Fruit fly (Drosophila melanogaster): ENCODE data around the gene Ppm1.
A peak's percentile ranks its signal among the peaks of the same experiment; 100 is the strongest.

Gene Ppm1

DNA sequence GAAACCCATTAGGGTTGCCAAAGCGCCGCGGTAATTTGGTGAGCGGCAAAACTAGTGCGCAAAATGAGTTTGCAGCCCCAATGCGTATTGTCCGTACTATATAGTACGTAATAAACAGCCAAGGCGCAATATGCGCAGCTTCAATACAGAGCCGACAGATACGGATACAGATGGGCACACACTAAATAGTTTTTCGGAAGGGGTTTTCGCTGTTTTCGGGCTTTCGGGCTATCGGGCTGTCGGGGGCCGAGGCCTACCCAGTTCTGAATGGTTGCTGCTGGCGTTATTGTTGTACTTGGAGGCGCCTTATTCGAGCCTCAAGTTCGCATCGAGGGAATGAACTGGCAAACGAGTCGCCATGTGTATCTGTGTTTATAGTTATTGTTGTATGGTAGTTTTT lies 49.5 kb downstream of the Ppm1 start:
- no peak for TF ChIP-seq CG6276 (GFP tag; optimal IDR thresholded peaks at IDR 0.05)
- TF ChIP-seq eg (GFP tag; IDR thresholded peaks at IDR 0.05) = 0 out of 3 replicates have a peak, but pooled peaks have one; percentile 17
- TF ChIP-seq CG16779 (tag; optimal IDR thresholded peaks at IDR 0.05) = no peak
- 0 out of 3 replicates have a peak, but pooled peaks have one; percentile 6 for TF ChIP-seq CG6163 (GFP tag; IDR thresholded peaks at IDR 0.05)

DNA sequence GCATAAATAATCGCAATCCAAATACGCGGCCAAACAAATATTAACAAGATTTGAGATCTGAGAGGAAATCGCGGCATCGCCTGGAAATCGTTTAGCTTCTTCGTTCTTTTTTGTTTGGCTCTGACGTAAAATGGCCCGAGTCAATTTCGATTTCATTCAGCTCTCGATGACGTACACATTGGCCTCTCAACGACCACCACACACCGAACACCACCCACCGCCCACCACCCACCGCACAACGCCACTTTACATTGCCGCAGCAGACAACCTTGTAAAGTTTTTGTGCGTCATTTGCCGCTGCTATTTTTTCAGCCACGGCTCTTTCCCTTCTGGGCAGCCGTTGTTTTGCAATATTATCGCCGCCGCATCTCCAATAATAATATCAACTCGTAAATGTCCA lies 50.9 kb downstream of the Ppm1 start:
- TF ChIP-seq CG32006 (GFP tag; optimal IDR thresholded peaks at IDR 0.05) (no peak), svp (GFP tag) (peak; percentile 14)
